Worm (Caenorhabditis elegans): ENCODE measurements around the gene grl-28.

- TF ChIP-seq ama-1 (optimal IDR thresholded peaks at IDR 0.05) (no peak), ama-1 (GFP tag; optimal IDR thresholded peaks at IDR 0.05) (no peak), F57C9.4 (tag; optimal IDR thresholded peaks at IDR 0.05) (no peak), ztf-28 (GFP tag; IDR thresholded peaks at IDR 0.05) (no peak), zim-3 (tag; optimal IDR thresholded peaks at IDR 0.05) (no peak), zfh-2 (GFP tag; conservative IDR thresholded peaks at IDR 0.05) (no peak), lir-1 (GFP tag; conservative IDR thresholded peaks at IDR 0.05) (no peak), dox-1 (GFP tag; IDR thresholded peaks at IDR 0.05) (no peak), Y79H2A.3 (GFP tag; conservative IDR thresholded peaks at IDR 0.05) (no peak), egl-44 (GFP tag; IDR thresholded peaks at IDR 0.05) (no peak), die-1 (tag; optimal IDR thresholded peaks at IDR 0.05) (no peak), rec-8 (tag; optimal IDR thresholded peaks at IDR 0.05) (no peak), F52B5.7 (tag; optimal IDR thresholded peaks at IDR 0.05) (no peak), unc-62 (GFP tag; optimal IDR thresholded peaks at IDR 0.05) (no peak), mcd-1 (GFP tag; IDR thresholded peaks at IDR 0.05) (no peak)
Measured at ce11 chrV:3541117-3541516, 10.5 kb downstream of the grl-28 start, which contains the start of gene srbc-67.

Measured in whole organism, young adult.